Worm (Caenorhabditis elegans) whole organism, L1 larva: ENCODE measurements around the gene sri-61.

Experiments
- C34B4.2 ChIP-seq: sonication (generic microtip); optimal IDR thresholded peaks from 2 replicates; lab custom pipeline; 2017; ENCODE audit warnings: mild to moderate bottlenecking, missing genetic modification characterization, missing compliant biosample characterization
- aly-2 ChIP-seq: fragments of 150-350 bp; optimal IDR thresholded peaks from 2 replicates; lab custom pipeline; 2014; ENCODE audit warnings: missing biosample characterization, missing genetic modification characterization
- ama-1 ChIP-seq: fragments of 150-350 bp; optimal IDR thresholded peaks from 2 replicates; lab custom pipeline; 2014
- ces-1 ChIP-seq: fragments of 150-350 bp; optimal IDR thresholded peaks from 2 replicates; lab custom pipeline; 2014; ENCODE audit warnings: missing biosample characterization, missing genetic modification reagents, missing genetic modification characterization
- fos-1 ChIP-seq: fragments of 150-350 bp; optimal IDR thresholded peaks from 2 replicates; lab custom pipeline; 2014; ENCODE audit warnings: missing biosample characterization, missing genetic modification characterization
- lin-39 ChIP-seq: fragments of 150-350 bp; optimal IDR thresholded peaks from 2 replicates; lab custom pipeline; 2014; ENCODE audit warnings: missing biosample characterization, missing genetic modification reagents, missing genetic modification characterization
- mab-9 ChIP-seq: fragments of 200-800 bp; sonication (Bioruptor generic); IDR thresholded peaks from 2 replicates; pipeline ENCODE4 v1.3.6; 2022; ENCODE audit warnings: missing genetic modification reagents, missing genetic modification characterization, missing compliant biosample characterization
- nhr-237 ChIP-seq: fragments of 150-350 bp; optimal IDR thresholded peaks from 2 replicates; lab custom pipeline; 2014; ENCODE audit warnings: missing biosample characterization, missing genetic modification characterization
- nhr-28 ChIP-seq: fragments of 150-350 bp; optimal IDR thresholded peaks from 2 replicates; lab custom pipeline; 2014; ENCODE audit warnings: missing biosample characterization, missing genetic modification characterization
- pqm-1 ChIP-seq: sonication (generic microtip); optimal IDR thresholded peaks from 3 replicates; lab custom pipeline; 2017; ENCODE audit warnings: missing biosample characterization, missing genetic modification characterization
- rnt-1 ChIP-seq: sonication (generic microtip); optimal IDR thresholded peaks from 2 replicates; lab custom pipeline; 2016; ENCODE audit warnings: mild to moderate bottlenecking, missing genetic modification characterization, moderate library complexity, missing compliant biosample characterization
- unc-62 ChIP-seq: fragments of 150-350 bp; optimal IDR thresholded peaks from 2 replicates; lab custom pipeline; 2014; ENCODE audit warnings: missing biosample characterization, missing genetic modification reagents, missing genetic modification characterization
- ztf-11 ChIP-seq, 2 experiments: sonication (generic microtip); optimal IDR thresholded peaks; 2 replicates each; lab custom pipeline; 2016 to 2017; ENCODE audit warnings: missing genetic modification characterization in 2 of 2, missing biosample characterization in 1 of 2, missing compliant biosample characterization in 1 of 2
- ztf-4 ChIP-seq: fragments of 150-350 bp; optimal IDR thresholded peaks from 2 replicates; lab custom pipeline; 2014; ENCODE audit warnings: missing biosample characterization, missing genetic modification characterization

ce11 chrII:2725561-2725960 lies 25.4 kb upstream of the sri-61 start, which contains the start of the genes T05A8.11 and nep-2:
- TF ChIP-seq fos-1 (tag; lab: Kevin White, UChicago) (no peak), lin-39 (tag; lab: Kevin White, UChicago) (no peak), aly-2 (tag; lab: Kevin White, UChicago) (no peak), C34B4.2 (tag; lab: Kevin White, UChicago) (no peak), ama-1 (lab: Kevin White, UChicago) (no peak), ces-1 (GFP tag; lab: Kevin White, UChicago) (no peak), ztf-11 (tag; optimal IDR thresholded peaks at IDR 0.05; lab: Kevin White, UChicago) (no peak), rnt-1 (no peak), ztf-4 (no peak), unc-62 (GFP tag; lab: Kevin White, UChicago) (no peak), nhr-237 (tag; lab: Kevin White, UChicago) (no peak), mab-9 (GFP tag; lab: Robert Waterston, UW) (no peak), nhr-28 (tag; lab: Kevin White, UChicago) (no peak), pqm-1 (no peak)
